Worm (Caenorhabditis elegans) whole organism, L1 larva: ENCODE results near the gene ZC395.5.

Experiments
- alr-1 ChIP-seq: fragments of 200-800 bp; sonication (Bioruptor generic); optimal IDR thresholded peaks from 2 replicates; lab custom pipeline; 2018; ENCODE audit warnings: borderline replicate concordance, mild to moderate bottlenecking, missing genetic modification characterization, missing compliant biosample characterization
- ama-1 ChIP-seq: fragments of 150-350 bp; optimal IDR thresholded peaks from 2 replicates; lab custom pipeline; 2014
- blmp-1 ChIP-seq: fragments of 150-350 bp; optimal IDR thresholded peaks from 2 replicates; lab custom pipeline; 2014; ENCODE audit warnings: missing biosample characterization, missing genetic modification characterization
- ceh-63 ChIP-seq: fragments of 200-800 bp; sonication (Bioruptor generic); optimal IDR thresholded peaks from 2 replicates; lab custom pipeline; 2018; ENCODE audit warnings: mild to moderate bottlenecking, missing genetic modification characterization, missing compliant biosample characterization
- ceh-8 ChIP-seq: fragments of 200-800 bp; sonication (Bioruptor generic); optimal IDR thresholded peaks from 2 replicates; lab custom pipeline; 2018; ENCODE audit warnings: mild to moderate bottlenecking, missing genetic modification characterization, moderate library complexity, missing compliant biosample characterization
- ceh-82 ChIP-seq, 3 experiments: fragments of 150-350 bp in 1 of 3; sonication (generic microtip) in 2 of 3; optimal IDR thresholded peaks; 2 replicates each; lab custom pipeline; 2014 to 2017; ENCODE audit warnings: missing biosample characterization in 3 of 3, missing genetic modification characterization in 3 of 3
- ceh-88 ChIP-seq: fragments of 200-800 bp; sonication (Bioruptor generic); IDR thresholded peaks from 2 replicates; pipeline ENCODE4 v1.3.6; 2022; ENCODE audit warnings: missing genetic modification characterization, missing compliant biosample characterization
- ceh-90 ChIP-seq: sonication (generic microtip); optimal IDR thresholded peaks from 2 replicates; lab custom pipeline; 2016; ENCODE audit warnings: missing genetic modification characterization, missing compliant biosample characterization
- dpl-1 ChIP-seq, 3 experiments: fragments of 150-350 bp in 2 of 3; sonication (generic microtip) in 1 of 3; optimal IDR thresholded peaks; 2 replicates each; lab custom pipeline; 2014 to 2017; ENCODE audit warnings: missing biosample characterization in 3 of 3, missing genetic modification characterization in 3 of 3, missing genetic modification reagents in 3 of 3
- dsc-1 ChIP-seq: sonication (generic microtip); optimal IDR thresholded peaks from 2 replicates; lab custom pipeline; 2016; ENCODE audit warnings: mild to moderate bottlenecking, missing genetic modification characterization, missing compliant biosample characterization
- efl-3 ChIP-seq: fragments of 200-800 bp; sonication (Bioruptor generic); optimal IDR thresholded peaks from 2 replicates; lab custom pipeline; 2018; ENCODE audit warnings: mild to moderate bottlenecking, missing genetic modification characterization, missing compliant biosample characterization
- egl-27 ChIP-seq, 2 experiments: fragments of 150-350 bp in 1 of 2; sonication (generic microtip); optimal IDR thresholded peaks; 3 replicates each; lab custom pipeline; 2017 to 2018; ENCODE audit warnings: missing biosample characterization in 2 of 2, missing genetic modification characterization in 2 of 2, missing genetic modification reagents in 2 of 2
- elt-2 ChIP-seq: sonication (generic microtip); optimal IDR thresholded peaks from 2 replicates; lab custom pipeline; 2016; ENCODE audit warnings: missing genetic modification characterization, mild to moderate bottlenecking, inconsistent platforms, missing compliant biosample characterization, missing genetic modification reagents
- fkh-4 ChIP-seq: sonication (generic microtip); optimal IDR thresholded peaks from 2 replicates; lab custom pipeline; 2016; ENCODE audit warnings: missing compliant biosample characterization, missing genetic modification characterization, borderline replicate concordance
- fos-1 ChIP-seq: fragments of 150-350 bp; optimal IDR thresholded peaks from 2 replicates; lab custom pipeline; 2014; ENCODE audit warnings: missing biosample characterization, missing genetic modification characterization
- hlh-17 ChIP-seq: fragments of 200-800 bp; sonication (Bioruptor generic); optimal IDR thresholded peaks from 2 replicates; lab custom pipeline; 2018; ENCODE audit warnings: missing genetic modification characterization, mild to moderate bottlenecking, missing compliant biosample characterization, moderate library complexity, borderline replicate concordance
- hlh-4 ChIP-seq: sonication (generic microtip); optimal IDR thresholded peaks from 2 replicates; lab custom pipeline; 2016; ENCODE audit warnings: mild to moderate bottlenecking, missing genetic modification characterization, missing compliant biosample characterization
- hpl-2 ChIP-seq: fragments of 150-350 bp; optimal IDR thresholded peaks from 2 replicates; lab custom pipeline; 2014; ENCODE audit warnings: missing biosample characterization, missing genetic modification reagents, missing genetic modification characterization
- isw-1 ChIP-seq: fragments of 200-800 bp; sonication (Bioruptor generic); IDR thresholded peaks from 2 replicates; pipeline ENCODE4 v1.3.6; 2022; ENCODE audit warnings: missing genetic modification characterization, missing compliant biosample characterization
- lin-14 ChIP-seq: fragments of 200-800 bp; sonication (Bioruptor generic); optimal IDR thresholded peaks from 2 replicates; lab custom pipeline; 2018; ENCODE audit warnings: mild to moderate bottlenecking, missing genetic modification characterization, moderate library complexity, missing compliant biosample characterization
- lin-39 ChIP-seq: fragments of 150-350 bp; optimal IDR thresholded peaks from 2 replicates; lab custom pipeline; 2014; ENCODE audit warnings: missing biosample characterization, missing genetic modification reagents, missing genetic modification characterization
- lsy-2 ChIP-seq, 2 experiments: fragments of 150-350 bp; optimal IDR thresholded peaks; 2 replicates each; lab custom pipeline; 2014; ENCODE audit warnings: missing biosample characterization in 2 of 2, missing genetic modification characterization in 2 of 2
- mdl-1 ChIP-seq, 2 experiments: fragments of 150-350 bp; optimal IDR thresholded peaks; 2 replicates each; lab custom pipeline; 2014 to 2017; ENCODE audit warnings: missing biosample characterization in 2 of 2, missing genetic modification characterization in 2 of 2, inconsistent platforms in 1 of 2
- mef-2 ChIP-seq: fragments of 150-350 bp; optimal IDR thresholded peaks from 2 replicates; lab custom pipeline; 2014; ENCODE audit warnings: missing biosample characterization, missing genetic modification characterization
- mep-1 ChIP-seq: fragments of 150-350 bp; optimal IDR thresholded peaks from 2 replicates; lab custom pipeline; 2014; ENCODE audit warnings: missing biosample characterization, missing genetic modification characterization
- nhr-28 ChIP-seq: fragments of 150-350 bp; optimal IDR thresholded peaks from 2 replicates; lab custom pipeline; 2014; ENCODE audit warnings: missing biosample characterization, missing genetic modification characterization
- nhr-47 ChIP-seq: sonication (generic microtip); optimal IDR thresholded peaks from 2 replicates; lab custom pipeline; 2016; ENCODE audit warnings: mild to moderate bottlenecking, missing genetic modification characterization, moderate library complexity, missing compliant biosample characterization
- nhr-77 ChIP-seq: fragments of 150-350 bp; optimal IDR thresholded peaks from 2 replicates; lab custom pipeline; 2014; ENCODE audit warnings: missing biosample characterization, missing genetic modification characterization
- nhr-84 ChIP-seq: sonication (generic microtip); optimal IDR thresholded peaks from 2 replicates; lab custom pipeline; 2017; ENCODE audit warnings: missing biosample characterization, missing genetic modification characterization
- nhr-90 ChIP-seq: sonication (generic microtip); optimal IDR thresholded peaks from 2 replicates; lab custom pipeline; 2016; ENCODE audit warnings: mild to moderate bottlenecking, missing genetic modification characterization, missing compliant biosample characterization; ENCODE audit not compliant: poor library complexity
- pax-3 ChIP-seq: fragments of 200-800 bp; sonication (Bioruptor generic); optimal IDR thresholded peaks from 2 replicates; lab custom pipeline; 2018; ENCODE audit warnings: mild to moderate bottlenecking, missing genetic modification characterization, moderate library complexity, missing compliant biosample characterization
- rnt-1 ChIP-seq: sonication (generic microtip); optimal IDR thresholded peaks from 2 replicates; lab custom pipeline; 2016; ENCODE audit warnings: mild to moderate bottlenecking, missing genetic modification characterization, moderate library complexity, missing compliant biosample characterization
- snpc-4 ChIP-seq: fragments of 150-350 bp; optimal IDR thresholded peaks from 2 replicates; lab custom pipeline; 2014; ENCODE audit warnings: missing biosample characterization, missing genetic modification characterization
- sox-4 ChIP-seq: sonication (generic microtip); optimal IDR thresholded peaks from 2 replicates; lab custom pipeline; 2016; ENCODE audit warnings: missing genetic modification characterization, missing compliant biosample characterization
- sptf-1 ChIP-seq: fragments of 150-350 bp; optimal IDR thresholded peaks from 2 replicates; lab custom pipeline; 2014; ENCODE audit warnings: missing biosample characterization, missing genetic modification characterization
- swsn-7 ChIP-seq: sonication (generic microtip); optimal IDR thresholded peaks from 2 replicates; lab custom pipeline; 2016; ENCODE audit warnings: missing genetic modification characterization, missing compliant biosample characterization
- tlp-1 ChIP-seq: fragments of 150-350 bp; optimal IDR thresholded peaks from 2 replicates; lab custom pipeline; 2014; ENCODE audit warnings: missing biosample characterization, missing genetic modification characterization
- unc-130 ChIP-seq: fragments of 150-350 bp; optimal IDR thresholded peaks from 2 replicates; lab custom pipeline; 2017; ENCODE audit warnings: missing biosample characterization, missing genetic modification characterization, inconsistent platforms
- unc-30 ChIP-seq: sonication (generic microtip); optimal IDR thresholded peaks from 2 replicates; lab custom pipeline; 2017; ENCODE audit warnings: missing biosample characterization, missing genetic modification characterization
- unc-62 ChIP-seq: fragments of 150-350 bp; optimal IDR thresholded peaks from 2 replicates; lab custom pipeline; 2014; ENCODE audit warnings: missing biosample characterization, missing genetic modification reagents, missing genetic modification characterization
- unc-86 ChIP-seq: sonication (generic microtip); optimal IDR thresholded peaks from 2 replicates; lab custom pipeline; 2016; ENCODE audit warnings: missing genetic modification characterization, missing compliant biosample characterization
- vab-15 ChIP-seq: sonication (generic microtip); optimal IDR thresholded peaks from 2 replicates; lab custom pipeline; 2017; ENCODE audit warnings: missing genotype, mild to moderate bottlenecking, missing genetic modification characterization, missing compliant biosample characterization
- xbp-1 ChIP-seq: sonication (generic microtip); optimal IDR thresholded peaks from 2 replicates; lab custom pipeline; 2016; ENCODE audit warnings: missing genetic modification characterization, missing compliant biosample characterization
- zag-1 ChIP-seq: fragments of 150-350 bp; optimal IDR thresholded peaks from 2 replicates; lab custom pipeline; 2014; ENCODE audit warnings: missing biosample characterization, missing genetic modification characterization
- zip-4 ChIP-seq: fragments of 200-800 bp; sonication (Bioruptor generic); optimal IDR thresholded peaks from 2 replicates; lab custom pipeline; 2018; ENCODE audit warnings: mild to moderate bottlenecking, missing genetic modification characterization, moderate library complexity, missing compliant biosample characterization
- ztf-4 ChIP-seq: fragments of 150-350 bp; optimal IDR thresholded peaks from 2 replicates; lab custom pipeline; 2014; ENCODE audit warnings: missing biosample characterization, missing genetic modification characterization

ZC395.5 gene

ce11 chrIII:5290230-5290629 is 22.6 kb downstream of the ZC395.5 start:
- TF ChIP-seq sptf-1 (tag; lab: Kevin White, UChicago) = no peak
- no peak for TF ChIP-seq ceh-90 (tag; lab: Kevin White, UChicago)
- no peak for TF ChIP-seq fkh-4 (tag; lab: Kevin White, UChicago)
- TF ChIP-seq ztf-4 = no peak
- TF ChIP-seq ceh-88 (GFP tag; lab: Robert Waterston, UW) = no peak
- no peak for TF ChIP-seq fos-1 (tag; lab: Kevin White, UChicago)
- no peak for TF ChIP-seq tlp-1 (tag; lab: Kevin White, UChicago)
- TF ChIP-seq swsn-7 = no peak
- no peak for TF ChIP-seq egl-27 (tag; optimal IDR thresholded peaks at IDR 0.05; lab: Kevin White, UChicago)
- TF ChIP-seq nhr-90 (tag; lab: Kevin White, UChicago) = no peak
- no peak for TF ChIP-seq vab-15 (tag; lab: Kevin White, UChicago)
- no peak for TF ChIP-seq lin-39 (tag; lab: Kevin White, UChicago)
- no peak for TF ChIP-seq alr-1

DNA sequence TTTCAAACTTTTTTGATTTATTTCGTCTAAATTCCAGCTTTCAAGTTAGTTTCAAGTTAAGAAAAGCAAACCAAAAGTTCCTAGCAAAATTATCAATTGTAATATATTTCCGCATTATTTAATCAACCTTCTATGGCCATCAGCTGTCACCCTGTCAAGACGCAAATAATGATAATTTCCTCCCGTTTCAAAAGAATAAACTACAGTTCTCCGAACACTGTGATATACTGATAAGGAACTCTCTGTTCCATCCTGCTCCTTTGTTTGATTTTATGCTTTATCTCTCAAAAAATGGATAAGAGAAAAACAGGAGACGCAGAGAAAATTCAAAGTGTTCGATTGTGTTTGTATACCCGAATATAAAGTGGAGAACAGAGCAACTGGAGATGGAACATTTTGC is 23.6 kb downstream of the ZC395.5 start:
- TF ChIP-seq alr-1 (no peak), lsy-2 (tag; optimal IDR thresholded peaks at IDR 0.05; lab: Kevin White, UChicago) (no peak), nhr-84 (tag; lab: Kevin White, UChicago) (no peak), dpl-1 (GFP tag; optimal IDR thresholded peaks at IDR 0.05; lab: Kevin White, UChicago) (no peak), unc-86 (tag; lab: Kevin White, UChicago) (no peak), hlh-4 (tag; lab: Kevin White, UChicago) (no peak), ceh-82 (tag; optimal IDR thresholded peaks at IDR 0.05; lab: Kevin White, UChicago) (no peak), zip-4 (no peak)

DNA sequence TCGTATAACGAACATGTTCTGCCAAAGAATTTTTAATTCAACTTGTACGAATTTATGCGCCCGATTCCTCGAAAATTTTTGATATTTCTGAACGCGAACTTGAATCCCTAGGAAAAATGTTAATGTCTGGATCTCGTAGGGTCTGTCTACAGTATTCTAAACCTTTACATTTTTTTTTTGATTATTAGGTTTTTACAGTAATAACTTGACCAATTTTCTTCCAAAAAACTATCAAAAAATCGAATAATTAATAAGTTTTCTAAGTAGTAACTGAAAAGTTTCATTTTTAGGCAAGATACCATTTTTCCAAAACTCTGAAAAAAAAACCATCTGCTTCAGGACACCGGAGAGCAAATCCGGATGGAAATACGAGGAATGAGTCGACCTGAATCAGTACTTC is 26.6 kb downstream of the ZC395.5 start:
- TF ChIP-seq hpl-2 (GFP tag; lab: Kevin White, UChicago) (no peak), xbp-1 (tag; lab: Kevin White, UChicago) (no peak), zag-1 (tag; lab: Kevin White, UChicago) (no peak), nhr-84 (tag; lab: Kevin White, UChicago) (no peak), snpc-4 (no peak), unc-130 (no peak), sox-4 (tag; lab: Kevin White, UChicago) (no peak), blmp-1 (tag; lab: Kevin White, UChicago) (no peak)

- TF ChIP-seq unc-30 = no peak
- peak; percentile 12 to 43 (median 26) for TF ChIP-seq dpl-1 (GFP tag; optimal IDR thresholded peaks at IDR 0.05; lab: Kevin White, UChicago)
- TF ChIP-seq isw-1 (GFP tag; lab: Robert Waterston, UW) = no peak; the same call in 1 of the 2 replicates
- peak; percentile 31 for TF ChIP-seq ceh-8 (GFP tag; lab: Kevin White, UChicago)
- peak; percentile 57 for TF ChIP-seq xbp-1 (tag; lab: Kevin White, UChicago)
- no peak for TF ChIP-seq nhr-84 (tag; lab: Kevin White, UChicago)
- peak; percentile 74 for TF ChIP-seq nhr-47
- peak; percentile 40 for TF ChIP-seq elt-2 (tag; lab: Kevin White, UChicago)
- TF ChIP-seq mef-2 = no peak
- TF ChIP-seq nhr-28 (tag; lab: Kevin White, UChicago) = no peak
- no peak for TF ChIP-seq efl-3 (GFP tag; lab: Kevin White, UChicago)
- TF ChIP-seq alr-1 = no peak
- TF ChIP-seq ceh-90 (tag; lab: Kevin White, UChicago) = no peak
- TF ChIP-seq mep-1 (tag; lab: Kevin White, UChicago) = peak; percentile 64
- TF ChIP-seq fos-1 (tag; lab: Kevin White, UChicago) = no peak
- no peak for TF ChIP-seq unc-62
- TF ChIP-seq snpc-4 = no peak
- TF ChIP-seq hlh-17 = no peak
- peak; percentile 39 for TF ChIP-seq ceh-63 (GFP tag; lab: Kevin White, UChicago)
- TF ChIP-seq vab-15 (tag; lab: Kevin White, UChicago) = peak; percentile 27
- TF ChIP-seq lsy-2 (tag; optimal IDR thresholded peaks at IDR 0.05; lab: Kevin White, UChicago) = peak; percentile 55 to 63
- TF ChIP-seq mdl-1 (tag; optimal IDR thresholded peaks at IDR 0.05; lab: Kevin White, UChicago) = peak in 1 of 2 experiments; percentile 37
- TF ChIP-seq swsn-7 = peak; percentile 65
- TF ChIP-seq lin-14 (GFP tag; lab: Kevin White, UChicago) = peak; percentile 81
- TF ChIP-seq nhr-77 = peak; percentile 32
- TF ChIP-seq ama-1 = no peak
- peak; percentile 52 for TF ChIP-seq ztf-4
- peak; percentile 34 for TF ChIP-seq zip-4
- TF ChIP-seq sox-4 (tag; lab: Kevin White, UChicago) = no peak
- peak; percentile 81 for TF ChIP-seq rnt-1 (tag; lab: Kevin White, UChicago)
- TF ChIP-seq pax-3 (tag; lab: Kevin White, UChicago) = no peak
- peak; percentile 76 for TF ChIP-seq dsc-1 (tag; lab: Kevin White, UChicago)
Measured at ce11 chrIII:5294867-5295266, 27.2 kb downstream of the ZC395.5 start.
